Fruit fly (Drosophila melanogaster) S2 (cell line): Measurements from ENCODE around the gene mRpL27.

ENCODE experiments used
- CG8478 ChIP-seq: fragments of >200 bp; optimal IDR thresholded peaks from 2 replicates; lab custom pipeline; 2018
- CTCF ChIP-seq, 2 experiments: fragments of >200 bp; optimal IDR thresholded peaks; 2 replicates each; lab custom pipeline; 2018

DNA sequence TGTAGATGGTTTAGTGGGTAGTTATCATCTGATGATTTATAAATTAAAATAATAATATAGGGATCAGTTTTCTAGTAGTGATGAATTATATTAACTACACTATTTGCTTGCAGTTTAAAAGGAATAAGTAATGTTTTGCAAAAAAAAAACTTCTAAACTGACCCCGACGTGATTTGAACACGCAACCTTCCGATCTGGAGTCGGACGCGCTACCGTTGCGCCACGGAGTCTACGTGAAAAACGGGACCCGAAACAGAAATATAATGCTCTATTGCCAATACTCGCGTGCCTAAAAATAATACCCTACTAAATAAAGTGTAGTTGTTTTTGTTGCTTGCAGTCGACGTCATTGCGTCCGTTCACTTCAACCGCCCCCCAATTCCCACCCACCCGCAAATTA is 40.6 kb downstream of the mRpL27 start:
- TF ChIP-seq CG8478 (lab: Kevin White, UChicago): no peak
- TF ChIP-seq CTCF (optimal IDR thresholded peaks at IDR 0.05; lab: Kevin White, UChicago): no peak
